Fruit fly (Drosophila melanogaster) Kc167 (cell line): Measurements from ENCODE around the gene shep.

Source experiments
- Myc ChIP-seq: fragments of >200 bp; optimal IDR thresholded peaks from 2 replicates; lab custom pipeline; 2017; ENCODE audit warnings: missing external identifiers
- Sin3A ChIP-seq: fragments of >200 bp; optimal IDR thresholded peaks from 2 replicates; lab custom pipeline; 2018; ENCODE audit warnings: missing external identifiers
- h ChIP-seq: fragments of >200 bp; optimal IDR thresholded peaks from 3 replicates; lab custom pipeline; 2018; ENCODE audit warnings: missing external identifiers
- insv ChIP-seq: fragments of >200 bp; optimal IDR thresholded peaks from 3 replicates; lab custom pipeline; 2018; ENCODE audit warnings: missing external identifiers
- psq ChIP-seq: fragments of >200 bp; optimal IDR thresholded peaks from 2 replicates; lab custom pipeline; 2017; ENCODE audit warnings: missing external identifiers
- ttk ChIP-seq: sonication (Bioruptor generic); optimal IDR thresholded peaks from 2 replicates; lab custom pipeline; 2017; ENCODE audit warnings: missing external identifiers

Gene shep

DNA sequence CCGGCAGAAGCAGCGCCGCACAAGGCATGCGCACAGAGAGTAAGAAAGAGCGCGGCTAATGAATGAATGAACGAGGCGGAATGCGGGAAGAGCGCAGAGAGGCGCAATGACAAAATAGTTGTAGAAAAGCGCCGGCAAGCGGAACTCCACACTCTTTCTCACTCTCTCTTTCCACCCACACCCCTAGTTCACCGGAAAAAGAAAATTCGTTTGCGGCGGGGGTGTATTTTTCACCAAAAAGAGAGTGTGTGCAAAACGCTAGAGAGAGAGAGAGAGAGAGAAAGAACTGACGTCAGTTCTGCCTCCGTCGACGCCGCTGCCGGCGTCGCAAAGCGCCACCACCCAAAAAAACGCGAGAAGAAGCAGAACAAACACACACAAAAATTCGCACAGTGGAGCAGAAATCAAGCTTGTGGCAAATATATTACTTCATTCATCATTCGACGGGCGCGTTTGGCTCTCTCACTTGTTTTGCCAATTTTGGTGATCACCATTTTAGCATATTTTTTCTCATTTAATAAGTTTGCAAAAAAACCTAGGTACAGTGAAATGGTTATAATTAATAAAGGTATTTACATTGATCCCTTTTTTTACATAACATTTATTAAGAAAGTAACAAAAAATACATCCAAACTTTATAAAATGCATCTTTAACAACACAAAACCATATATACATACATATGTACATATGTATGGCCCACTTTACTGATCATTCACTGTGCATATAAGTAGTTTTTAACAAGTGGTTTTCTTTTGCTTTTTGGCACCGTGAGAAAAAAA is 92.7 kb downstream of the shep start:
- TF ChIP-seq ttk (lab: Kevin White, UChicago) (no peak), Sin3A (no peak), insv (no peak), Myc (lab: Kevin White, UChicago) (no peak), h (lab: Kevin White, UChicago) (no peak), psq (lab: Kevin White, UChicago) (no peak)

DNA sequence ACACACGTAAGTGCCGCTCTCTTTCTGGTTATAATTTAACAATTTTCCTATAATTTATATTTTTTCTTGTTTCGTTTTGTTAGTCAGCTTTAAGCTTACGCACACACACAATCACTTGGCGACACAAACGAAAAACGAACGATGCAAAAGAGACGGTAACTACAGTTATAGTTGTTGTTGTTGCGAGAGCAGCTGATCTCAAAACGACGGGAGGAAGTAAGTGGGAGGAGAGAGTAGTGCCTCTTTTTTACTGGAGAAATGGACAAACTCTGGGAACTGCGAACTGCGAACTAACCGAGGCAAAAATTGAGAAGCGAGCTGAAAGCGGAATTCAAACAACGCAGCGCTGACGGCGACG is 93.3 kb downstream of the shep start:
- TF ChIP-seq ttk (lab: Kevin White, UChicago) (no peak), psq (lab: Kevin White, UChicago) (peak; percentile 87)

DNA sequence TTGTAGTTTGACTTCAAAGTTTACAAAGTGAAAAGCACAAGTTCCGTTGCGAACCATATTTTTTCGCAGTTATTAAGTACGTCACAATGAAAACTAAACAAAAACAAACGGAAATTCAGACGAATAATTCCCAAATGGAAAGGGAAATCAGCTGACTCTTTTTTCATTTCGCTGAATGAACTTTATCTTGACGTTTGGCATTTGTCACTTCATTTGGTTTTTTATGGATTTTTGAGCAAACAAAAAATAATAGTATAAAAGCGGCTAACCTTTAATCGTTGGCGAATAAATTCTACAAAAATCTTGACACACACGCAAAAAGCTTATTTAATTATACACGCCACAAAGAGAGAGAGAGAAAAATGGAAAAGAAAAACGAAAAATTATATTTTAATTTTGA is 94.1 kb downstream of the shep start:
- no peak for TF ChIP-seq insv
- no peak for TF ChIP-seq h (lab: Kevin White, UChicago)
- no peak for TF ChIP-seq psq (lab: Kevin White, UChicago)
- no peak for TF ChIP-seq ttk (lab: Kevin White, UChicago)
- TF ChIP-seq Myc (lab: Kevin White, UChicago), result no peak
- TF ChIP-seq Sin3A, result no peak

DNA sequence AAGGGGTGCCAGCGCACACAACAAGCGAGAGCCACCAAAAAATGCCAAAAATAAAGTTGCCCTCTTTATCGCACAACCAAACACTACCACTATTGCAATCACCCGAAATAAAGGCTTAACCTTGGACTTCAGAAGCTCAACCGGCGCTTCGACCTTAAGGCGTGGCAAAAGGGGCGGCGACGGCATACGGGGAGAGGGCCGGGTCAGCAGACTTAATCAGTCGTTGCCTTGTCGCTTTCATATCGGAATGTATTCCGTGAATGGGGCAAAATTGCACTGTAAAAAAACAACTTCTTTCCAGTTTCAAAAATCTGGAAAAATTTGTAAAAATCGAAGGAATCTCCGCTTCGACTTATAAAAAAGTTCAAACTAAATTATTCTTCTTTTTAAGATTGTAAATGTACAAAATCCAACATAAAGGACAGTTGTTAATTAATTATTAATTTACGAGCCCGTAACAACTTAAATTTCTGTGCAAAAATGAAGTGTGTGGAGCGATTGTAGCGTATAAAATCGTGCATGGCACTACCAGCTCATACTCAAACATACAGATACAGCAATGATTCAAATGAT is 94.7 kb downstream of the shep start:
- TF ChIP-seq insv (no peak), psq (lab: Kevin White, UChicago) (no peak), ttk (lab: Kevin White, UChicago) (no peak), Sin3A (no peak), Myc (lab: Kevin White, UChicago) (no peak), h (lab: Kevin White, UChicago) (no peak)

DNA sequence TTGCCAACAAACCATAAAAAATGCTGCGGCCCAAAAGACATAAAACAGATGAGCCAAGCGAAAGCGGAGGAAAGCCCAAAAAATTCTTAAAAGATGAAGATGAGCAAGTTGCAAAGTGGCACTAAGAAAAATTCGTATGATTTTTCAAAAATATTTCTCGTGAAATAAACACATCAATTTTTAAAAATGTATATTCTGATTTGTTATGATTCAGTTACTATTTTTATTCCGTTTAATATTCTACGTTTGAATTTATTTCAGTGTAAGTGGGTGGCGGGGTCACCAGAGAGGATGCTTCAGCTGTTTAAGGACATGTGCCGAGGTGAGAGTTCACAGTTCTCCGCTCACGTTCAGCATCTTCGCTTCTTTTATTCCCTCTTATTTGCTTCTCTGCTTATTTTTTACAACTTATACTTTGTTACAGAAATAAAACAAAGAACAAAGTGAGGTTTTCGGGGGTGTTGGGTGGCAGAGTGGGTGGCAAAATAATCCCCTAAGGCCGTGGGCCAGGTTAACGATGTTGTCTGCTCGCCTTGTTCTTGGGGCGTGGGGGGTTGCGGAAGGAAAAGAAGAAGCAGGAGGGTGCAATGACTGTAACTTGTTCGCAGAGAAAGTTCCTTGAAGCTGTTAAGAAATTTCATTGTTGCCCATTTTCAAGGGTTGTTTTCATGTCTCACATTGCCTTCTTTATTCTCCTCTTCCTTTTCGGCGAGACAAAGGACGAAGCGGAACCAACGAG is 95.3 kb downstream of the shep start:
- TF ChIP-seq Myc (lab: Kevin White, UChicago) (no peak), Sin3A (no peak), insv (no peak), ttk (lab: Kevin White, UChicago) (no peak), h (lab: Kevin White, UChicago) (no peak), psq (lab: Kevin White, UChicago) (no peak)

DNA sequence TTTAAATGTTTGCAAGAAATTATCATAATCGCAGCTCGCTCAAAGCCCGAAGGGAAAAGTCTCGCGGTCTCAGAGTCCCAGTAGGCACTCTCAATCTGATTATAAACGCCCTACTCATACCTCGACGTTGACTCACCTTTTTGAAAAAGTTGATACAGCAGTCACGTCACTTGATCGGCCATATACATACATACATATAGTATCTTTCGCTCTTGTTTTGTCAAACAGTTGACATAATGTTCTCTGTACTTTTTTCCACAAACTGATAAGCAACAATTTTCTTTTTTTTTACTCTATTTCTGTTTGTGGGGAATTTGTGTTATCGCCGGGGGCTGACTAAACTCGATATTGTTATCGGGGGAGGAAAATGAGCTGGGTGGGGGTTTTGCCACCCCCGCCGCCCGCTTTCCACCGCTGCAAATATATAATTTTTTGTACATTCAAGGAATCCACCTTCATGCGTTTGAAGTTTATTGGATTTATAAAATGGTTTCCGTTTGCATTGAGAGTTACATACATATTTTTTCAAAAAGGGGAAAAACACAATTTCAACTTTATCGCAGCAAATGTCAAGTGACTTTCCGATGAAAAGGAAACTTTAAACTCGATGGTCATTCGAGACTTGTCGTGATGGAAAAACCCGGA is 96.7 kb downstream of the shep start:
- TF ChIP-seq h (lab: Kevin White, UChicago) (no peak), Myc (lab: Kevin White, UChicago) (no peak), insv (no peak), ttk (lab: Kevin White, UChicago) (no peak), Sin3A (no peak), psq (lab: Kevin White, UChicago) (no peak)

DNA sequence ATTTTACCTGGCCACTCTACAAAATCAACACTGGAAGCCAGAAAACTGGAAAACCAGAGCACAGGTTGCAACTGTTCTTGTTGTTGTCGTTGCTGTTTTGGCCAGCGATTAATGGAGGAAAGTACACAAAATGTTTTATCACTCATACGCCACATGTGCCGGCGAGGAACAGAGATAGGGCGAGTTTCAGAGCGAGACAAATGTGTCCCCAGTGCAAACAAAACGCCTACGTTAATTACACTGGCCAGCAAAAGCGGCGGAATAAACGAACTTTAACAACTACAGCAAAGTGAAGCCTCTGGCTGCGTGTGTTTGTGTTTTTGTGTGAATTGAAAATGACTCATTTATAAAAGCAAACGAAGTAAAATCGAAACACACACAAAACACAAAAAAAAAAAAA is 97.6 kb downstream of the shep start:
- TF ChIP-seq ttk (lab: Kevin White, UChicago) (no peak), h (lab: Kevin White, UChicago) (no peak), Myc (lab: Kevin White, UChicago) (no peak), psq (lab: Kevin White, UChicago) (no peak), insv (no peak), Sin3A (no peak)

DNA sequence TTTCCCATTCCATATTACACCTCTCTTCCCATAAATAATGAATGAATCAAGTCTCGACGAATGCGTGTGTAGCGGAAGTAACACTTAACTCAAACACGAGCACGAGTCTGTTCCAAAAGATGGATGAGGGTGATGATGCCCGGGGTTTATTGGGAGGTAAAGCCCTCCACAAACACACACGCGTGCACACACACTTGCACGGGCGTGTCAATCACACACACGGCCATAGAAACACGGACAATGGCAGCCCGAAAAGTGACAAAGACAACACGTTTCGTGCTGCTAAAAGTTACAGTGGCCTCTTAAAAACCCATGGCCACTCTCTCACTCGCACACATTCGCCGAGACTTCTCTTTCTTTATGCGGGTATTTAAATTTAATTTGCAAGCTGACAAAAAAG is 98.8 kb downstream of the shep start:
- TF ChIP-seq psq (lab: Kevin White, UChicago) (no peak), insv (no peak), Myc (lab: Kevin White, UChicago) (no peak), ttk (lab: Kevin White, UChicago) (no peak), Sin3A (no peak), h (lab: Kevin White, UChicago) (no peak)

DNA sequence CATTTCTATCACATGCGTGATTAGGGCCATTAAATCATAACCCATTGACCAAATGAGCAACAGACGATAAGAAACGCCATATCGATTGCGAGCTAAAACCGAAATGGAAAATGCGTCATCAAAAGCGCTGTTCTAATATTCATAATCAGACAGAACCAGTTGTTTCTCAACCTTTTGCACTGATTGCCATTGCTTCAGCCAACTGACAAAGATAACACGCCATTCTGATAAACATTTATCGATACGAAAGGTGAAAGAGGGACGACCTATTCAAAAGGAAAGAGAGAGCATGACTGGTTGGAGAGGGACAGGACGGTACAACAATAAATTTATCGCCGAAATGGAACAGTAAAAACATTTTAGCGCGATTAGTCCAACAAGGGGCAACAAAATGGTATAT is 101.0 kb downstream of the shep start:
- TF ChIP-seq Myc (lab: Kevin White, UChicago), result no peak
- no peak for TF ChIP-seq ttk (lab: Kevin White, UChicago)
- no peak for TF ChIP-seq psq (lab: Kevin White, UChicago)
- no peak for TF ChIP-seq h (lab: Kevin White, UChicago)
- no peak for TF ChIP-seq Sin3A
- TF ChIP-seq insv, result no peak

DNA sequence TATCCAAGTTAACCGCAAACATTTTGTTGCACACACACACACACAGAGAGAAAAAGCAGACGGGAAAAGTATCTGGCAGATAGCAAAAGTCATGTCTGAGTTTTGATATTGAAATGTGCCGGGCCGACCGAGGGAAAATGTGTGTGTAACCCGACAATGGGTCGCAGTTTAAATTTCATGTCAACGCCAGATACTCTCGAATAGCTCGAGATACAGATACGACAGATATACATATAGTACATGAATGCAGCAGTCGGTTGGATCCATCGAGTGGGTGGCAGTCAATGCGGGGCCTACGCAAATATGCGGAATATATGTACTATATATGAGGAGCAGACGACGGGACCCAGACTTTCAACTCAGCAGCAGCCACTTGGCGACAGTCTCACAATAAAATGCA is 101.7 kb downstream of the shep start:
- TF ChIP-seq h (lab: Kevin White, UChicago) (no peak), Myc (lab: Kevin White, UChicago) (no peak), ttk (lab: Kevin White, UChicago) (no peak)

DNA sequence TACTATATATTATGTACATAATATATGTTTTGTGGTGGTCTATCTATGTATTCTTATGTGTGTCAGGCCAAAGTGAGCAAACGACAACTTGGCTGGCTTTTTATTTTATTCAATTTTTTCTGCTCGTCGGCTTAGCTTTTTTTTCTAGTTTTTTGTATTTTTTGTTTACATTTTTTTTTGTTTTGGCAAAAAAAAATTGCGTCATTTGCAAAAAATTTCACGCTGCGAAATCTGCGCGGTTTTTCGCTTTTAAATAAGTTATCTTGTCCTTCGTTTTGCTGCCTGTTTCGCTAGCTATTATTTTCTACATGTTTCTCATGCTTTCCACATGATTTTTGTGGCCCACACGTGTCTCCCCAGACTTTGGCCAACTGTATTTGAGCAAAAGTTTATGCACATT is 105.3 kb downstream of the shep start:
- TF ChIP-seq ttk (lab: Kevin White, UChicago) (no peak), Sin3A (no peak), Myc (lab: Kevin White, UChicago) (no peak), h (lab: Kevin White, UChicago) (no peak), insv (no peak), psq (lab: Kevin White, UChicago) (no peak)
